Worm (Caenorhabditis elegans) whole organism, L2 larva: ENCODE measurements around the gene clec-60.

Experiments
- R02D3.7 ChIP-seq: fragments of 150-350 bp; optimal IDR thresholded peaks from 2 replicates; lab custom pipeline; 2014; ENCODE audit warnings: missing biosample characterization, missing genetic modification characterization
- alr-1 ChIP-seq: fragments of 150-350 bp; optimal IDR thresholded peaks from 2 replicates; lab custom pipeline; 2014; ENCODE audit warnings: missing biosample characterization, missing genetic modification characterization
- aly-2 ChIP-seq: fragments of 150-350 bp; optimal IDR thresholded peaks from 2 replicates; lab custom pipeline; 2014; ENCODE audit warnings: missing biosample characterization, missing genetic modification characterization
- egl-27 ChIP-seq: sonication (generic microtip); optimal IDR thresholded peaks from 3 replicates; lab custom pipeline; 2017; ENCODE audit warnings: missing biosample characterization, missing genetic modification reagents, missing genetic modification characterization
- fos-1 ChIP-seq: fragments of 150-350 bp; optimal IDR thresholded peaks from 2 replicates; lab custom pipeline; 2014; ENCODE audit warnings: missing biosample characterization, missing genetic modification characterization
- nhr-11 ChIP-seq: fragments of 150-350 bp; optimal IDR thresholded peaks from 2 replicates; lab custom pipeline; 2014; ENCODE audit warnings: missing biosample characterization, missing genetic modification characterization
- nhr-12 ChIP-seq: fragments of 150-350 bp; optimal IDR thresholded peaks from 2 replicates; lab custom pipeline; 2014; ENCODE audit warnings: missing biosample characterization, missing genetic modification characterization
- skn-1 ChIP-seq: sonication (generic microtip); optimal IDR thresholded peaks from 2 replicates; lab custom pipeline; 2017; ENCODE audit warnings: missing biosample characterization, missing genetic modification characterization
- unc-62 ChIP-seq: fragments of 150-350 bp; optimal IDR thresholded peaks from 2 replicates; lab custom pipeline; 2014; ENCODE audit warnings: missing biosample characterization, missing genetic modification reagents, missing genetic modification characterization

DNA sequence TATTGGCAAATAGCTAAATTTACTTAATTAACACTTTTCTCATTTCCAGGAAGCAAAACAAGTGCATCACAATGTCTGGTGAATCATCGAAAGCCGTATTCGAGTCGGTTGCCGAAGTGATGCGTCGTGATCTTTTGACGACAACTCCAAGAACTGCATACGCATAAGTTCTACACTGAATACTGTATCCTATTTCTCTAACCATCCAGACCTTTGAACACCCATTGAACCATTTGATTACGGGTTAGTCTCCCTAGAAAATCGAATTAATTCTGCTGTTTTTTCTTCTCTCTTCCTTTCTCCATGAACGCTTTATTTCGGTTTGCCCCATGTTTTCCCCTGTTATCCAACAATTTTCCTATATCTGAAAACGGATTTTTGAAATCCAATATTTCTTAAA lies 32.0 kb downstream of the clec-60 start, which contains the start of gene lin-56:
- TF ChIP-seq fos-1 (tag; lab: Kevin White, UChicago) (no peak), nhr-12 (no peak), alr-1 (tag; lab: Kevin White, UChicago) (no peak), egl-27 (tag; lab: Kevin White, UChicago) (no peak), unc-62 (no peak), R02D3.7 (no peak), aly-2 (tag; lab: Kevin White, UChicago) (no peak), nhr-11 (tag; lab: Kevin White, UChicago) (no peak), skn-1 (tag; lab: Kevin White, UChicago) (no peak)
